Worm (Caenorhabditis elegans): ENCODE results near the gene kin-2.

- TF ChIP-seq nhr-11 (tag; optimal IDR thresholded peaks at IDR 0.05), result no peak
- no peak for TF ChIP-seq elt-2 (tag; optimal IDR thresholded peaks at IDR 0.05)
- TF ChIP-seq aly-2 (tag; optimal IDR thresholded peaks at IDR 0.05), result no peak
- no peak for TF ChIP-seq fkh-2 (tag; optimal IDR thresholded peaks at IDR 0.05)
- no peak for TF ChIP-seq mdl-1 (tag; optimal IDR thresholded peaks at IDR 0.05)
Observed at ce11 chrX:5943908-5944307, 33.7 kb downstream of the kin-2 start.
